Worm (Caenorhabditis elegans) whole organism, L2 larva: ENCODE results near the gene meg-2.
A peak's percentile ranks its signal among the peaks of the same experiment; 100 is the strongest.
"Not testable (repeated sequence)": the region's sequence is repeated elsewhere in the genome, so short reads cannot be mapped to it uniquely, and the experiment has no call there.

ENCODE experiments used
- C34F6.9 ChIP-seq: fragments of 150-350 bp; optimal IDR thresholded peaks from 2 replicates; lab custom pipeline; 2014; ENCODE audit warnings: missing biosample characterization, missing genetic modification characterization
- F13H6.1 ChIP-seq: sonication (generic microtip); optimal IDR thresholded peaks from 2 replicates; lab custom pipeline; 2016; ENCODE audit warnings: missing genetic modification characterization, missing compliant biosample characterization
- R02D3.7 ChIP-seq: fragments of 150-350 bp; optimal IDR thresholded peaks from 2 replicates; lab custom pipeline; 2014; ENCODE audit warnings: missing biosample characterization, missing genetic modification characterization
- Y55F3AM.14 ChIP-seq: fragments of 200-800 bp; sonication (Bioruptor generic); optimal IDR thresholded peaks from 2 replicates; lab custom pipeline; 2018; ENCODE audit warnings: mild to moderate bottlenecking, missing genetic modification characterization, missing compliant biosample characterization
- ZK546.5 ChIP-seq: sonication (generic microtip); optimal IDR thresholded peaks from 2 replicates; lab custom pipeline; 2017; ENCODE audit warnings: missing biosample characterization, missing genetic modification characterization
- alr-1 ChIP-seq: fragments of 150-350 bp; optimal IDR thresholded peaks from 2 replicates; lab custom pipeline; 2014; ENCODE audit warnings: missing biosample characterization, missing genetic modification characterization
- aly-2 ChIP-seq: fragments of 150-350 bp; optimal IDR thresholded peaks from 2 replicates; lab custom pipeline; 2014; ENCODE audit warnings: missing biosample characterization, missing genetic modification characterization
- blmp-1 ChIP-seq: sonication (generic microtip); optimal IDR thresholded peaks from 2 replicates; lab custom pipeline; 2017; ENCODE audit warnings: missing genetic modification characterization, mild to moderate bottlenecking, missing compliant biosample characterization, antibody characterized with exemption, moderate library complexity; ENCODE audit not compliant: insufficient read depth
- ceh-16 ChIP-seq: fragments of 150-350 bp; optimal IDR thresholded peaks from 2 replicates; lab custom pipeline; 2014; ENCODE audit warnings: missing biosample characterization, missing genetic modification characterization
- ceh-82 ChIP-seq: fragments of 150-350 bp; optimal IDR thresholded peaks from 2 replicates; lab custom pipeline; 2014; ENCODE audit warnings: missing biosample characterization, missing genetic modification characterization
- crh-2 ChIP-seq: sonication (generic microtip); optimal IDR thresholded peaks from 2 replicates; lab custom pipeline; 2017; ENCODE audit warnings: missing biosample characterization, missing genetic modification characterization
- dmd-4 ChIP-seq: sonication (generic microtip); optimal IDR thresholded peaks from 2 replicates; lab custom pipeline; 2017; ENCODE audit warnings: missing biosample characterization, missing genetic modification characterization
- egl-27 ChIP-seq: sonication (generic microtip); optimal IDR thresholded peaks from 3 replicates; lab custom pipeline; 2017; ENCODE audit warnings: missing biosample characterization, missing genetic modification reagents, missing genetic modification characterization
- elt-1 ChIP-seq: fragments of 150-350 bp; optimal IDR thresholded peaks from 2 replicates; lab custom pipeline; 2014; ENCODE audit warnings: missing biosample characterization, missing genetic modification characterization
- fos-1 ChIP-seq: fragments of 150-350 bp; optimal IDR thresholded peaks from 2 replicates; lab custom pipeline; 2014; ENCODE audit warnings: missing biosample characterization, missing genetic modification characterization
- gmeb-1 ChIP-seq: fragments of 150-350 bp; optimal IDR thresholded peaks from 2 replicates; lab custom pipeline; 2014; ENCODE audit warnings: missing biosample characterization, missing genetic modification characterization
- lin-11 ChIP-seq: fragments of 150-350 bp; sonication (generic microtip); optimal IDR thresholded peaks from 2 replicates; lab custom pipeline; 2014; ENCODE audit warnings: missing biosample characterization, missing genetic modification characterization, inconsistent platforms, mixed read lengths
- lin-13 ChIP-seq: fragments of 150-350 bp; optimal IDR thresholded peaks from 2 replicates; lab custom pipeline; 2014; ENCODE audit warnings: missing biosample characterization, missing genetic modification reagents, missing genetic modification characterization
- lin-39 ChIP-seq: fragments of 150-350 bp; optimal IDR thresholded peaks from 2 replicates; lab custom pipeline; 2014; ENCODE audit warnings: missing biosample characterization, missing genetic modification reagents, missing genetic modification characterization
- lsy-2 ChIP-seq, 2 experiments: fragments of 150-350 bp in 1 of 2; sonication (generic microtip) in 1 of 2; optimal IDR thresholded peaks; 2 replicates each; lab custom pipeline; 2014 to 2017; ENCODE audit warnings: missing biosample characterization in 2 of 2, missing genetic modification characterization in 2 of 2
- mab-5 ChIP-seq: fragments of 150-350 bp; optimal IDR thresholded peaks from 2 replicates; lab custom pipeline; 2014; ENCODE audit warnings: missing biosample characterization, missing genetic modification characterization
- mbf-1 ChIP-seq: sonication (generic microtip); optimal IDR thresholded peaks from 2 replicates; lab custom pipeline; 2017; ENCODE audit warnings: missing biosample characterization, missing genetic modification characterization
- mdl-1 ChIP-seq, 2 experiments: fragments of 150-350 bp in 1 of 2; sonication (generic microtip) in 1 of 2; optimal IDR thresholded peaks; 2 replicates each; lab custom pipeline; 2017; ENCODE audit warnings: missing biosample characterization in 2 of 2, missing genetic modification characterization in 2 of 2
- nhr-10 ChIP-seq: sonication (generic microtip); optimal IDR thresholded peaks from 2 replicates; lab custom pipeline; 2017; ENCODE audit warnings: missing biosample characterization, missing genetic modification characterization
- nhr-11 ChIP-seq: fragments of 150-350 bp; optimal IDR thresholded peaks from 2 replicates; lab custom pipeline; 2014; ENCODE audit warnings: missing biosample characterization, missing genetic modification characterization
- nhr-12 ChIP-seq: fragments of 150-350 bp; optimal IDR thresholded peaks from 2 replicates; lab custom pipeline; 2014; ENCODE audit warnings: missing biosample characterization, missing genetic modification characterization
- nhr-129 ChIP-seq: fragments of 150-350 bp; optimal IDR thresholded peaks from 2 replicates; lab custom pipeline; 2014; ENCODE audit warnings: missing biosample characterization, missing genetic modification characterization
- nhr-21 ChIP-seq: fragments of 150-350 bp; optimal IDR thresholded peaks from 2 replicates; lab custom pipeline; 2014; ENCODE audit warnings: missing biosample characterization, missing genetic modification characterization
- nhr-23 ChIP-seq: fragments of 150-350 bp; optimal IDR thresholded peaks from 2 replicates; lab custom pipeline; 2014; ENCODE audit warnings: missing biosample characterization, missing genetic modification reagents, missing genetic modification characterization
- nhr-237 ChIP-seq: fragments of 150-350 bp; optimal IDR thresholded peaks from 2 replicates; lab custom pipeline; 2014; ENCODE audit warnings: missing biosample characterization, missing genetic modification characterization
- nhr-25 ChIP-seq: fragments of 150-350 bp; sonication (generic microtip); optimal IDR thresholded peaks from 3 replicates; lab custom pipeline; 2014; ENCODE audit warnings: missing biosample characterization, missing genetic modification characterization
- nhr-6 ChIP-seq: fragments of 150-350 bp; optimal IDR thresholded peaks from 2 replicates; lab custom pipeline; 2014; ENCODE audit warnings: missing biosample characterization, missing genetic modification characterization
- nhr-77 ChIP-seq: fragments of 150-350 bp; optimal IDR thresholded peaks from 2 replicates; lab custom pipeline; 2014; ENCODE audit warnings: missing biosample characterization, missing genetic modification characterization
- peb-1 ChIP-seq: fragments of 150-350 bp; optimal IDR thresholded peaks from 2 replicates; lab custom pipeline; 2014; ENCODE audit warnings: missing biosample characterization, missing genetic modification characterization
- sem-4 ChIP-seq: fragments of 150-350 bp; optimal IDR thresholded peaks from 2 replicates; lab custom pipeline; 2014; ENCODE audit warnings: missing biosample characterization, missing genetic modification reagents, missing genetic modification characterization
- skn-1 ChIP-seq: sonication (generic microtip); optimal IDR thresholded peaks from 2 replicates; lab custom pipeline; 2017; ENCODE audit warnings: missing biosample characterization, missing genetic modification characterization
- sma-3 ChIP-seq: sonication (generic microtip); optimal IDR thresholded peaks from 2 replicates; lab custom pipeline; 2016; ENCODE audit warnings: missing genetic modification reagents, missing genetic modification characterization, missing compliant biosample characterization
- sma-9 ChIP-seq, 2 experiments: fragments of 150-350 bp in 1 of 2; sonication (generic microtip) in 1 of 2; optimal IDR thresholded peaks; 2 replicates each; lab custom pipeline; 2014 to 2016; ENCODE audit warnings: missing genetic modification characterization in 2 of 2, mild to moderate bottlenecking in 1 of 2, missing biosample characterization in 1 of 2, missing compliant biosample characterization in 1 of 2, missing genetic modification reagents in 1 of 2, moderate library complexity in 1 of 2
- snpc-4 ChIP-seq: fragments of 150-350 bp; optimal IDR thresholded peaks from 2 replicates; lab custom pipeline; 2014; ENCODE audit warnings: missing biosample characterization, missing genetic modification characterization
- unc-39 ChIP-seq: fragments of 150-350 bp; optimal IDR thresholded peaks from 2 replicates; lab custom pipeline; 2014; ENCODE audit warnings: missing biosample characterization, missing genetic modification characterization
- unc-55 ChIP-seq: fragments of 150-350 bp; sonication (generic microtip); optimal IDR thresholded peaks from 3 replicates; lab custom pipeline; 2014; ENCODE audit warnings: missing biosample characterization, missing genetic modification reagents, missing genetic modification characterization
- unc-62 ChIP-seq: fragments of 150-350 bp; optimal IDR thresholded peaks from 2 replicates; lab custom pipeline; 2014; ENCODE audit warnings: missing biosample characterization, missing genetic modification reagents, missing genetic modification characterization
- zag-1 ChIP-seq: fragments of 150-350 bp; optimal IDR thresholded peaks from 2 replicates; lab custom pipeline; 2014; ENCODE audit warnings: missing biosample characterization, missing genetic modification characterization
- ztf-1 ChIP-seq: fragments of 200-800 bp; sonication (Bioruptor generic); conservative IDR thresholded peaks from 2 replicates; pipeline ENCODE4 v1.3.6; 2022; ENCODE audit warnings: missing genetic modification characterization, missing compliant biosample characterization
- ztf-11 ChIP-seq: sonication (generic microtip); optimal IDR thresholded peaks from 2 replicates; lab custom pipeline; 2017; ENCODE audit warnings: missing biosample characterization, missing genetic modification characterization

Gene meg-2

ce11 chrX:13973769-13974168 is 47.8 kb upstream of the meg-2 start:
- TF ChIP-seq F13H6.1 (tag; lab: Kevin White, UChicago): peak; percentile 68
- no peak for TF ChIP-seq nhr-23 (tag; lab: Kevin White, UChicago)
- no peak for TF ChIP-seq R02D3.7 (tag; lab: Kevin White, UChicago)
- TF ChIP-seq ceh-82 (tag; lab: Kevin White, UChicago): no peak
- peak; percentile 16 for TF ChIP-seq fos-1 (tag; lab: Kevin White, UChicago)
- TF ChIP-seq nhr-11: no peak
- peak; percentile 56 for TF ChIP-seq sma-9 (GFP tag; optimal IDR thresholded peaks at IDR 0.05; lab: Kevin White, UChicago)
- TF ChIP-seq sma-9 (tag; optimal IDR thresholded peaks at IDR 0.05; lab: Kevin White, UChicago): no peak
- TF ChIP-seq C34F6.9: peak; percentile 57
- no peak for TF ChIP-seq nhr-77 (tag; lab: Kevin White, UChicago)
- TF ChIP-seq blmp-1: no peak
- TF ChIP-seq skn-1: no peak
- no peak for TF ChIP-seq mbf-1 (tag; lab: Kevin White, UChicago)
- TF ChIP-seq nhr-129 (tag; lab: Kevin White, UChicago): peak; percentile 63
- peak; percentile 19 for TF ChIP-seq sem-4 (tag; lab: Kevin White, UChicago)
- no peak for TF ChIP-seq nhr-21
- no peak for TF ChIP-seq unc-39 (tag; lab: Kevin White, UChicago)
- peak; percentile 65 for TF ChIP-seq unc-55 (GFP tag; lab: Kevin White, UChicago)
- TF ChIP-seq lsy-2 (tag; optimal IDR thresholded peaks at IDR 0.05; lab: Kevin White, UChicago): peak in 1 of 2 experiments; percentile 51
- no peak for TF ChIP-seq elt-1 (tag; lab: Kevin White, UChicago)
- TF ChIP-seq Y55F3AM.14: peak; percentile 48
- TF ChIP-seq ceh-16 (tag; lab: Kevin White, UChicago): no peak
- no peak for TF ChIP-seq snpc-4
- TF ChIP-seq dmd-4: no peak
- peak; percentile 20 for TF ChIP-seq crh-2
- no peak for TF ChIP-seq peb-1 (tag; lab: Kevin White, UChicago)
- TF ChIP-seq ztf-1 (GFP tag; lab: Robert Waterston, UW): no peak
- peak; percentile 31 for TF ChIP-seq lin-11 (tag; lab: Kevin White, UChicago)
- TF ChIP-seq ztf-11 (tag; lab: Kevin White, UChicago): no peak
- no peak for TF ChIP-seq sma-3 (GFP tag; lab: Kevin White, UChicago)
- peak in 1 of 2 experiments; percentile 11 for TF ChIP-seq mdl-1 (tag; optimal IDR thresholded peaks at IDR 0.05; lab: Kevin White, UChicago)
- no peak for TF ChIP-seq aly-2 (tag; lab: Kevin White, UChicago)
- TF ChIP-seq mab-5 (tag; lab: Kevin White, UChicago): peak; percentile 43

ce11 chrX:13973086-13973485 is 47.2 kb upstream of the meg-2 start:
- TF ChIP-seq sma-9 (GFP tag; optimal IDR thresholded peaks at IDR 0.05; lab: Kevin White, UChicago): peak; percentile 7
- TF ChIP-seq sma-9 (tag; optimal IDR thresholded peaks at IDR 0.05; lab: Kevin White, UChicago): not testable (repeated sequence)

- no peak for TF ChIP-seq unc-62 (GFP tag; lab: Kevin White, UChicago)
- TF ChIP-seq nhr-77 (tag; lab: Kevin White, UChicago): no peak
- no peak for TF ChIP-seq nhr-23 (tag; lab: Kevin White, UChicago)
- TF ChIP-seq nhr-12 (tag; lab: Kevin White, UChicago): no peak
- no peak for TF ChIP-seq ceh-16 (tag; lab: Kevin White, UChicago)
- TF ChIP-seq sma-3 (GFP tag; lab: Kevin White, UChicago): peak; percentile 29
- peak; percentile 75 for TF ChIP-seq Y55F3AM.14
- TF ChIP-seq ceh-82 (tag; lab: Kevin White, UChicago): no peak
- TF ChIP-seq snpc-4: peak; percentile 44
- TF ChIP-seq alr-1 (tag; lab: Kevin White, UChicago): no peak
- peak; percentile 93 for TF ChIP-seq F13H6.1 (tag; lab: Kevin White, UChicago)
- peak; percentile 88 for TF ChIP-seq crh-2
- TF ChIP-seq nhr-6 (tag; lab: Kevin White, UChicago): peak; percentile 84
- TF ChIP-seq mdl-1 (tag; optimal IDR thresholded peaks at IDR 0.05; lab: Kevin White, UChicago): peak; percentile 10 to 82
- TF ChIP-seq lin-39 (tag; lab: Kevin White, UChicago): no peak
- TF ChIP-seq nhr-21: peak; percentile 54
- TF ChIP-seq ZK546.5 (tag; lab: Kevin White, UChicago): no peak
- peak; percentile 27 to 82 for TF ChIP-seq lsy-2 (tag; optimal IDR thresholded peaks at IDR 0.05; lab: Kevin White, UChicago)
- TF ChIP-seq nhr-237: no peak
- TF ChIP-seq ztf-1 (GFP tag; lab: Robert Waterston, UW): no peak
- TF ChIP-seq nhr-25 (tag; lab: Kevin White, UChicago): no peak
- peak; percentile 59 for TF ChIP-seq gmeb-1 (tag; lab: Kevin White, UChicago)
- TF ChIP-seq fos-1 (tag; lab: Kevin White, UChicago): peak; percentile 88
- peak; percentile 94 for TF ChIP-seq nhr-129 (tag; lab: Kevin White, UChicago)
- peak; percentile 73 for TF ChIP-seq lin-13 (GFP tag; lab: Kevin White, UChicago)
- no peak for TF ChIP-seq mab-5 (tag; lab: Kevin White, UChicago)
- no peak for TF ChIP-seq ztf-11 (tag; lab: Kevin White, UChicago)
- TF ChIP-seq mbf-1 (tag; lab: Kevin White, UChicago): no peak
- peak; percentile 32 for TF ChIP-seq blmp-1
- no peak for TF ChIP-seq aly-2 (tag; lab: Kevin White, UChicago)
- peak; percentile 86 for TF ChIP-seq sma-9 (GFP tag; optimal IDR thresholded peaks at IDR 0.05; lab: Kevin White, UChicago)
- TF ChIP-seq sma-9 (tag; optimal IDR thresholded peaks at IDR 0.05; lab: Kevin White, UChicago): no peak
- TF ChIP-seq nhr-11: no peak
- TF ChIP-seq R02D3.7 (tag; lab: Kevin White, UChicago): no peak
- TF ChIP-seq nhr-10 (tag; lab: Kevin White, UChicago): no peak
- TF ChIP-seq egl-27 (tag; lab: Kevin White, UChicago): peak; percentile 78
- TF ChIP-seq zag-1: peak; percentile 76
These were observed 43.5 kb upstream of the meg-2 start for ce11 chrX:13969257-13969968.
